Fruit fly (Drosophila melanogaster) whole organism, prepupa: ENCODE results near the gene CG11333.

Experiments
- CG10631 ChIP-seq: fragments of 200-800 bp; sonication (Bioruptor generic); optimal IDR thresholded peaks from 2 replicates; lab custom pipeline; 2016; ENCODE audit warnings: missing biosample characterization, missing genetic modification characterization
- CG10669 ChIP-seq: fragments of 200-800 bp; sonication (Bioruptor generic); optimal IDR thresholded peaks from 3 replicates; lab custom pipeline; 2018; ENCODE audit warnings: missing biosample characterization, mild to moderate bottlenecking, missing genetic modification characterization, moderate library complexity
- CG11762 ChIP-seq: fragments of 200-800 bp; sonication (Bioruptor generic); optimal IDR thresholded peaks from 3 replicates; lab custom pipeline; 2016; ENCODE audit warnings: missing biosample characterization, missing genetic modification characterization; ENCODE audit not compliant: insufficient read depth
- CG11902 ChIP-seq: fragments of 200-800 bp; sonication (Bioruptor generic); optimal IDR thresholded peaks from 3 replicates; lab custom pipeline; 2016; ENCODE audit warnings: missing biosample characterization, missing genetic modification characterization
- CG1621 ChIP-seq: fragments of 200-800 bp; sonication (Bioruptor generic); optimal IDR thresholded peaks from 3 replicates; lab custom pipeline; 2018; ENCODE audit warnings: missing biosample characterization, mild to moderate bottlenecking, missing genetic modification characterization
- CG16779 ChIP-seq: fragments of 200-800 bp; sonication (Bioruptor generic); optimal IDR thresholded peaks from 3 replicates; lab custom pipeline; 2017; ENCODE audit warnings: missing biosample characterization, mild to moderate bottlenecking, missing genetic modification characterization
- CG3032 ChIP-seq: fragments of 200-800 bp; optimal IDR thresholded peaks from 2 replicates; lab custom pipeline; 2019; ENCODE audit warnings: missing biosample characterization, mild to moderate bottlenecking, missing genetic modification characterization, moderate library complexity
- CG31627 ChIP-seq: fragments of 200-800 bp; sonication (Bioruptor generic); optimal IDR thresholded peaks from 3 replicates; lab custom pipeline; 2016; ENCODE audit warnings: missing biosample characterization, missing genetic modification characterization
- CG32006 ChIP-seq: fragments of 200-800 bp; sonication (Bioruptor generic); optimal IDR thresholded peaks from 3 replicates; lab custom pipeline; 2017; ENCODE audit warnings: missing biosample characterization, mild to moderate bottlenecking, missing genetic modification characterization
- CG34406 ChIP-seq: fragments of 200-800 bp; sonication (Bioruptor generic); optimal IDR thresholded peaks from 3 replicates; lab custom pipeline; 2016; ENCODE audit warnings: missing biosample characterization, missing genetic modification characterization
- CG3919 ChIP-seq: fragments of 200-800 bp; sonication (Bioruptor generic); optimal IDR thresholded peaks from 3 replicates; lab custom pipeline; 2016; ENCODE audit warnings: missing biosample characterization, missing genetic modification characterization
- CG4318 ChIP-seq: fragments of 200-800 bp; sonication (Bioruptor generic); optimal IDR thresholded peaks from 3 replicates; lab custom pipeline; 2017; ENCODE audit warnings: missing biosample characterization, mild to moderate bottlenecking, missing genetic modification characterization
- CG6163 ChIP-seq: fragments of 200-800 bp; sonication (Bioruptor generic); IDR thresholded peaks from 3 replicates; pipeline ENCODE4 v1.3.6; 2022; ENCODE audit warnings: missing biosample characterization, missing genetic modification characterization
- CG6276 ChIP-seq: fragments of 200-800 bp; sonication (Bioruptor generic); optimal IDR thresholded peaks from 2 replicates; lab custom pipeline; 2017; ENCODE audit warnings: missing biosample characterization, mild to moderate bottlenecking, missing genetic modification characterization
- CG6792 ChIP-seq: fragments of 200-800 bp; sonication (Bioruptor generic); optimal IDR thresholded peaks from 3 replicates; lab custom pipeline; 2016; ENCODE audit warnings: missing biosample characterization, missing genetic modification characterization
- CG6808 ChIP-seq: fragments of 200-800 bp; sonication (Bioruptor generic); optimal IDR thresholded peaks from 3 replicates; lab custom pipeline; 2017; ENCODE audit warnings: missing biosample characterization, missing genetic modification characterization, mild to moderate bottlenecking, moderate library complexity, missing genetic modification reagents
- CG6854 ChIP-seq: fragments of 200-800 bp; sonication (Bioruptor generic); optimal IDR thresholded peaks from 2 replicates; lab custom pipeline; 2017; ENCODE audit warnings: missing biosample characterization, mild to moderate bottlenecking, missing genetic modification characterization
- CG8119 ChIP-seq: fragments of 200-800 bp; sonication (Bioruptor generic); IDR thresholded peaks from 3 replicates; pipeline ENCODE4 v1.3.6; 2022; ENCODE audit warnings: missing biosample characterization, missing genetic modification characterization
- CG8632 ChIP-seq: fragments of 200-800 bp; sonication (Bioruptor generic); optimal IDR thresholded peaks from 3 replicates; lab custom pipeline; 2016; ENCODE audit warnings: missing biosample characterization, missing genetic modification characterization
- CG9139 ChIP-seq: fragments of 200-800 bp; sonication (Bioruptor generic); optimal IDR thresholded peaks from 3 replicates; lab custom pipeline; 2017; ENCODE audit warnings: missing biosample characterization, mild to moderate bottlenecking, missing genetic modification characterization
- Eip75B ChIP-seq: fragments of 200-800 bp; sonication (Bioruptor generic); optimal IDR thresholded peaks from 3 replicates; lab custom pipeline; 2016; ENCODE audit warnings: missing biosample characterization, missing genetic modification characterization
- Eip78C ChIP-seq: fragments of 200-800 bp; sonication (Bioruptor generic); peaks from one replicate; lab custom pipeline; 2016; ENCODE audit warnings: missing biosample characterization, missing genetic modification characterization
- Eip93F ChIP-seq: fragments of 200-800 bp; sonication (Bioruptor generic); optimal IDR thresholded peaks from 2 replicates; lab custom pipeline; 2016; ENCODE audit warnings: missing biosample characterization, mild to moderate bottlenecking, missing genetic modification characterization
- Ets21C ChIP-seq: fragments of 200-800 bp; sonication (Bioruptor generic); optimal IDR thresholded peaks from 3 replicates; lab custom pipeline; 2016; ENCODE audit warnings: missing biosample characterization, missing genetic modification characterization
- Ets96B ChIP-seq: fragments of 200-800 bp; optimal IDR thresholded peaks from 2 replicates; lab custom pipeline; 2019; ENCODE audit warnings: missing biosample characterization, mild to moderate bottlenecking, missing genetic modification characterization, moderate library complexity
- Gug ChIP-seq: fragments of 200-800 bp; sonication (Bioruptor generic); IDR thresholded peaks from 2 replicates; pipeline ENCODE4 v1.3.6; 2022; ENCODE audit warnings: missing biosample characterization, missing genetic modification characterization
- Hr38 ChIP-seq: sonication (Bioruptor generic); optimal IDR thresholded peaks from 2 replicates; lab custom pipeline; 2016; ENCODE audit warnings: missing biosample characterization, missing genetic modification characterization
- Hr39 ChIP-seq: fragments of 200-800 bp; sonication (Bioruptor generic); optimal IDR thresholded peaks from 2 replicates; lab custom pipeline; 2016; ENCODE audit warnings: missing biosample characterization, missing genetic modification characterization
- Hr4 ChIP-seq: fragments of 200-800 bp; sonication (Bioruptor generic); optimal IDR thresholded peaks from 3 replicates; lab custom pipeline; 2016; ENCODE audit warnings: missing biosample characterization, missing genetic modification characterization
- Lpt ChIP-seq: fragments of 200-800 bp; sonication (Bioruptor generic); optimal IDR thresholded peaks from 3 replicates; lab custom pipeline; 2016; ENCODE audit warnings: missing biosample characterization, missing genetic modification characterization
- Met ChIP-seq: fragments of 200-800 bp; sonication (Bioruptor generic); optimal IDR thresholded peaks from 3 replicates; lab custom pipeline; 2016; ENCODE audit warnings: missing biosample characterization, missing genetic modification characterization
- OdsH ChIP-seq: fragments of 200-800 bp; sonication (Bioruptor generic); optimal IDR thresholded peaks from 3 replicates; lab custom pipeline; 2016; ENCODE audit warnings: missing biosample characterization, missing genetic modification characterization
- Smox ChIP-seq: fragments of 200-800 bp; sonication (Bioruptor generic); optimal IDR thresholded peaks from 3 replicates; lab custom pipeline; 2016; ENCODE audit warnings: missing biosample characterization, missing genetic modification characterization
- Sox102F ChIP-seq: fragments of 200-800 bp; sonication (Bioruptor generic); optimal IDR thresholded peaks from 2 replicates; lab custom pipeline; 2016; ENCODE audit warnings: missing biosample characterization, mild to moderate bottlenecking, missing genetic modification characterization
- Sox14 ChIP-seq: fragments of 200-800 bp; sonication (Bioruptor generic); optimal IDR thresholded peaks from 3 replicates; lab custom pipeline; 2016; ENCODE audit warnings: missing biosample characterization, missing genetic modification characterization
- Sox15 ChIP-seq: fragments of 200-800 bp; sonication (Bioruptor generic); optimal IDR thresholded peaks from 3 replicates; lab custom pipeline; 2016; ENCODE audit warnings: missing biosample characterization, missing genetic modification characterization
- achi ChIP-seq: fragments of 200-800 bp; sonication (Bioruptor generic); optimal IDR thresholded peaks from 3 replicates; lab custom pipeline; 2016; ENCODE audit warnings: missing biosample characterization, missing genetic modification characterization
- acj6 ChIP-seq: fragments of 200-800 bp; sonication (Bioruptor generic); optimal IDR thresholded peaks from 3 replicates; lab custom pipeline; 2016; ENCODE audit warnings: missing biosample characterization, missing genetic modification characterization
- cyc ChIP-seq: fragments of 200-800 bp; sonication (Bioruptor generic); optimal IDR thresholded peaks from 3 replicates; lab custom pipeline; 2016; ENCODE audit warnings: missing biosample characterization, missing genetic modification characterization
- dac ChIP-seq: fragments of 200-800 bp; sonication (Bioruptor generic); optimal IDR thresholded peaks from 2 replicates; lab custom pipeline; 2017; ENCODE audit warnings: missing biosample characterization, mild to moderate bottlenecking, missing genetic modification characterization
- dsx ChIP-seq: fragments of 200-800 bp; optimal IDR thresholded peaks from 3 replicates; lab custom pipeline; 2019; ENCODE audit warnings: missing biosample characterization, mild to moderate bottlenecking, missing genetic modification characterization, moderate library complexity; ENCODE audit not compliant: poor library complexity, severe bottlenecking
- eg ChIP-seq: fragments of 200-800 bp; sonication (Bioruptor generic); IDR thresholded peaks from 3 replicates; pipeline ENCODE4 v1.3.6; 2022; ENCODE audit warnings: missing biosample characterization, missing genetic modification characterization
- esn ChIP-seq: fragments of 200-800 bp; sonication (Bioruptor generic); optimal IDR thresholded peaks from 2 replicates; lab custom pipeline; 2016; ENCODE audit warnings: missing biosample characterization, mild to moderate bottlenecking, missing genetic modification characterization, moderate library complexity
- fd85E ChIP-seq: fragments of 200-800 bp; sonication (Bioruptor generic); optimal IDR thresholded peaks from 3 replicates; lab custom pipeline; 2016; ENCODE audit warnings: missing biosample characterization, missing genetic modification characterization
- fkh ChIP-seq: fragments of 200-800 bp; sonication (Bioruptor generic); optimal IDR thresholded peaks from 3 replicates; lab custom pipeline; 2017; ENCODE audit warnings: missing biosample characterization, mild to moderate bottlenecking, missing genetic modification characterization, moderate library complexity
- net ChIP-seq: fragments of 200-800 bp; sonication (Bioruptor generic); optimal IDR thresholded peaks from 3 replicates; lab custom pipeline; 2016; ENCODE audit warnings: missing biosample characterization, missing genetic modification characterization
- pdm3 ChIP-seq: fragments of 200-800 bp; sonication (Bioruptor generic); optimal IDR thresholded peaks from 3 replicates; lab custom pipeline; 2016; ENCODE audit warnings: missing biosample characterization, missing genetic modification characterization
- salr ChIP-seq, 2 experiments: fragments of 200-800 bp; sonication (Bioruptor generic); optimal IDR thresholded peaks; 3 replicates each; lab custom pipeline; 2016 to 2018; ENCODE audit warnings: missing biosample characterization in 2 of 2, missing genetic modification characterization in 2 of 2, mild to moderate bottlenecking in 1 of 2
- spab ChIP-seq: fragments of 200-800 bp; sonication (Bioruptor generic); optimal IDR thresholded peaks from 2 replicates; lab custom pipeline; 2017; ENCODE audit warnings: missing biosample characterization, mild to moderate bottlenecking, missing genetic modification characterization, missing genetic modification reagents
- ss ChIP-seq, 2 experiments: fragments of 200-800 bp; sonication (Bioruptor generic); optimal IDR thresholded peaks; 2 replicates in 1 of 2; 3 replicates in 1 of 2; lab custom pipeline; 2017 to 2018; ENCODE audit warnings: mild to moderate bottlenecking in 2 of 2, missing biosample characterization in 2 of 2, missing genetic modification characterization in 2 of 2, moderate library complexity in 1 of 2
- svp ChIP-seq: fragments of 200-800 bp; sonication (Bioruptor generic); peaks from one replicate; lab custom pipeline; 2016; ENCODE audit warnings: missing biosample characterization, missing genetic modification characterization
- vri ChIP-seq: fragments of 200-800 bp; sonication (Bioruptor generic); optimal IDR thresholded peaks from 3 replicates; lab custom pipeline; 2016; ENCODE audit warnings: missing biosample characterization, mild to moderate bottlenecking, missing genetic modification characterization

The CG11333 gene

DNA sequence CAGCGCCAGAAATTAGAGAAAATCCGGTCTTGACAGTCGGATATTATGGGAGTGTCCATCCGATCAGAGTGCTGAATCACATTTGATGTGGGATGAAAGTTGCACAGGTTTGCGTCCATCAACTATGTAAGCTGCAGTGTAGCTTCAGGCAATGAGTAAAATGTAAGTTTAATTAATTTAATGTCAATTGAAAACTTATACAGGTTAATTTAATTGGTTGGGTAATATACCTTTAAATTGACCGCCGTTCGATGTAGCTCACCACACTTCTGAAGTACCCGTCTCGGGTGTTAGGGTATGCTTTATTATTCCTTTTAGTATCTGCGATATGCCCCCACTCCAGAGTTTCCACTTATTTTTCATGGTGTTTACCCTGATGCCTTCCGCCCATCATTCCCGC, 38.7 kb upstream of the CG11333 start:
- peak; percentile 49 for TF ChIP-seq CG3032 (tag; lab: Kevin White, UChicago)
- peak; percentile 41 for TF ChIP-seq CG11902 (GFP tag; lab: Kevin White, UChicago)
- peak; percentile 41 for TF ChIP-seq CG10669
- no peak for TF ChIP-seq CG6854 (GFP tag; lab: Kevin White, UChicago)
- TF ChIP-seq cyc (GFP tag; lab: Kevin White, UChicago) = peak; percentile 68
- peak; percentile 76 for TF ChIP-seq Hr39
- peak; percentile 61 for TF ChIP-seq pdm3 (GFP tag; lab: Kevin White, UChicago)
- TF ChIP-seq CG31627 (GFP tag; lab: Kevin White, UChicago) = peak; percentile 74
- TF ChIP-seq svp (GFP tag; lab: Kevin White, UChicago) = peak; percentile 79
- TF ChIP-seq Met (GFP tag; lab: Kevin White, UChicago) = peak; percentile 58
- TF ChIP-seq dac (GFP tag; lab: Kevin White, UChicago) = no peak
- peak; percentile 47 for TF ChIP-seq Ets96B (tag; lab: Kevin White, UChicago)
- TF ChIP-seq Sox14 (GFP tag; lab: Kevin White, UChicago) = peak; percentile 62
- TF ChIP-seq CG32006 (GFP tag; lab: Kevin White, UChicago) = peak; percentile 72
- TF ChIP-seq Lpt (GFP tag; lab: Kevin White, UChicago) = no peak
- TF ChIP-seq CG11762 (GFP tag; lab: Kevin White, UChicago) = no peak
- TF ChIP-seq Sox102F (GFP tag; lab: Kevin White, UChicago) = peak; percentile 69
- TF ChIP-seq CG1621 (tag; lab: Kevin White, UChicago) = no peak
- peak; percentile 78 for TF ChIP-seq Eip78C (GFP tag; lab: Kevin White, UChicago)
- TF ChIP-seq Gug (GFP tag; lab: Robert Waterston, UW) = no peak
- peak; percentile 27 for TF ChIP-seq Ets21C
- TF ChIP-seq CG6276 (GFP tag; lab: Kevin White, UChicago) = no peak
- peak in 1 of 2 experiments; percentile 32 for TF ChIP-seq ss (GFP tag; optimal IDR thresholded peaks at IDR 0.05; lab: Kevin White, UChicago)
- TF ChIP-seq CG34406 (GFP tag; lab: Kevin White, UChicago) = peak; percentile 20
- TF ChIP-seq vri (GFP tag; lab: Kevin White, UChicago) = no peak
- peak; percentile 38 for TF ChIP-seq dsx (GFP tag; lab: Kevin White, UChicago)
- peak; percentile 57 for TF ChIP-seq Hr4 (GFP tag; lab: Kevin White, UChicago)
- TF ChIP-seq achi (GFP tag; lab: Kevin White, UChicago) = peak; percentile 40
- TF ChIP-seq salr (GFP tag; optimal IDR thresholded peaks at IDR 0.05; lab: Kevin White, UChicago) = peak in 1 of 2 experiments; percentile 23
- peak; percentile 22 for TF ChIP-seq CG4318
- TF ChIP-seq Eip93F = no peak
- TF ChIP-seq Smox (GFP tag; lab: Kevin White, UChicago) = peak; percentile 57
- no peak for TF ChIP-seq CG10631 (GFP tag; lab: Kevin White, UChicago)
- no peak for TF ChIP-seq CG9139 (GFP tag; lab: Kevin White, UChicago)
- TF ChIP-seq net (GFP tag; lab: Kevin White, UChicago) = no peak
- TF ChIP-seq CG8119 (GFP tag; lab: Robert Waterston, UW) = peak; percentile 58; the same call in 2 of the 3 replicates
- no peak for TF ChIP-seq CG6792 (GFP tag; lab: Kevin White, UChicago)
- TF ChIP-seq fd85E (GFP tag; lab: Kevin White, UChicago) = no peak
- peak; percentile 23 for TF ChIP-seq Sox15 (GFP tag; lab: Kevin White, UChicago)
- peak; percentile 22 for TF ChIP-seq CG8632
- no peak for TF ChIP-seq Eip75B (GFP tag; lab: Kevin White, UChicago)
- TF ChIP-seq CG6163 (GFP tag; lab: Robert Waterston, UW) = peak; percentile 77
- TF ChIP-seq OdsH (GFP tag; lab: Kevin White, UChicago) = peak; percentile 43
- TF ChIP-seq eg (GFP tag; lab: Robert Waterston, UW) = peak; percentile 51; the same call in 1 of the 3 replicates
- TF ChIP-seq esn = peak; percentile 44
- peak; percentile 3 for TF ChIP-seq spab (GFP tag; lab: Kevin White, UChicago)
- peak; percentile 42 for TF ChIP-seq CG3919
- TF ChIP-seq CG16779 = no peak
- peak; percentile 50 for TF ChIP-seq acj6
- no peak for TF ChIP-seq CG6808 (GFP tag; lab: Kevin White, UChicago)
- TF ChIP-seq Hr38 (GFP tag; lab: Kevin White, UChicago) = no peak
- TF ChIP-seq fkh (GFP tag; lab: Kevin White, UChicago) = no peak
